Fruit fly (Drosophila melanogaster): ENCODE measurements around the gene tho2.

DNA sequence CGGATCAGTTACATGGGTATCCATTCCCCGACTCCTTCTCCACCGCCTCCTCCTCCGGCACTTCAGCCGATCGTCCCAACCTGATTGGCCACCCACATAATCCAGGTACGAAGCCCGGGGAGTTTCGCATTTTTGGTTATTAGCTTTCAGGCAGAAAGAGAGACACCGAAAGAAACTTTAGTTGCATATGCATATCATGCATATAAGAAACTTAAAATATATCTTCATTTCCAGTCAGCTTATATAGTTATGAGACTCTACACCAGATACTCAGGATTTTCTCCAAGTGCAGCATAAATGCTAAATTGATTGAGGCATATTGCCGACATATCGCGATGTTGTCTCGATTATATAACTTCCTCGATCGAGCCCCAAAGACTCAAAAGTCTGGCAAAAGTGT, 39.1 kb upstream of the tho2 start:
- no peak for TF ChIP-seq CG6808 (GFP tag; optimal IDR thresholded peaks at IDR 0.05)
- no peak for TF ChIP-seq acj6 (GFP tag; optimal IDR thresholded peaks at IDR 0.05)

All from whole organism, prepupa.